Worm (Caenorhabditis elegans) whole organism, young adult: ENCODE measurements around the gene col-90.

Source experiments
- B0035.1 ChIP-seq: sonication (generic microtip); optimal IDR thresholded peaks from 2 replicates; lab custom pipeline; 2016; ENCODE audit warnings: missing genetic modification characterization, mild to moderate bottlenecking, missing compliant biosample characterization, missing genotype, missing genetic modification reagents
- F33H1.4 ChIP-seq: fragments of 200-800 bp; sonication (Bioruptor generic); IDR thresholded peaks from 2 replicates; pipeline ENCODE4 v1.3.6; 2022; ENCODE audit warnings: missing genetic modification reagents, missing genetic modification characterization, missing compliant biosample characterization
- F52B5.7 ChIP-seq: sonication (generic microtip); optimal IDR thresholded peaks from 2 replicates; lab custom pipeline; 2016; ENCODE audit warnings: mild to moderate bottlenecking, missing genetic modification characterization, missing compliant biosample characterization
- F57A8.1 ChIP-seq: fragments of 200-800 bp; sonication (Bioruptor generic); optimal IDR thresholded peaks from 2 replicates; lab custom pipeline; 2018; ENCODE audit warnings: mild to moderate bottlenecking, missing genetic modification characterization, moderate library complexity, missing compliant biosample characterization
- ZK185.1 ChIP-seq: sonication (generic microtip); optimal IDR thresholded peaks from 2 replicates; lab custom pipeline; 2016; ENCODE audit warnings: mild to moderate bottlenecking, missing genetic modification characterization, missing compliant biosample characterization; ENCODE audit not compliant: poor library complexity, severe bottlenecking
- ama-1 ChIP-seq, 3 experiments: fragments of 150-350 bp in 1 of 3; sonication (generic microtip) in 2 of 3; optimal IDR thresholded peaks; 2 replicates each; lab custom pipeline; 2014 to 2018; ENCODE audit warnings: missing biosample characterization in 2 of 3, missing genetic modification characterization in 2 of 3, missing genetic modification reagents in 2 of 3
- attf-5 ChIP-seq: fragments of 200-800 bp; sonication (Bioruptor generic); optimal IDR thresholded peaks from 2 replicates; lab custom pipeline; 2018; ENCODE audit warnings: mild to moderate bottlenecking, missing genetic modification characterization, missing compliant biosample characterization
- bed-1 ChIP-seq: fragments of 200-800 bp; sonication (Bioruptor generic); IDR thresholded peaks from 2 replicates; pipeline ENCODE4 v1.3.6; 2022; ENCODE audit warnings: missing genetic modification reagents, missing genetic modification characterization, missing compliant biosample characterization
- cebp-1 ChIP-seq, 2 experiments: fragments of 200-800 bp in 1 of 2; sonication (Bioruptor generic) in 1 of 2; sonication (generic microtip) in 1 of 2; IDR thresholded peaks in 1 of 2; optimal IDR thresholded peaks in 1 of 2; 2 replicates each; pipeline versions ENCODE4 v1.3.6 to Lab custom; 2017 to 2022; ENCODE audit warnings: missing compliant biosample characterization in 2 of 2, missing genetic modification characterization in 2 of 2, mild to moderate bottlenecking in 1 of 2, missing genetic modification reagents in 1 of 2, moderate library complexity in 1 of 2
- cebp-2 ChIP-seq: fragments of 200-800 bp; sonication (Bioruptor generic); IDR thresholded peaks from 2 replicates; pipeline ENCODE4 v1.3.6; 2022; ENCODE audit warnings: missing genetic modification characterization, missing compliant biosample characterization
- ceh-27 ChIP-seq: fragments of 200-800 bp; sonication (Bioruptor generic); optimal IDR thresholded peaks from 2 replicates; lab custom pipeline; 2018; ENCODE audit warnings: mild to moderate bottlenecking, missing genetic modification characterization, moderate library complexity, missing compliant biosample characterization
- dox-1 ChIP-seq: fragments of 200-800 bp; sonication (Bioruptor generic); IDR thresholded peaks from 2 replicates; pipeline ENCODE4 v1.3.6; 2022; ENCODE audit warnings: missing genetic modification reagents, missing genetic modification characterization, missing compliant biosample characterization
- dpl-1 ChIP-seq: fragments of 150-350 bp; optimal IDR thresholded peaks from 2 replicates; lab custom pipeline; 2014; ENCODE audit warnings: missing biosample characterization, missing genetic modification reagents, missing genetic modification characterization
- efl-1 ChIP-seq: fragments of 150-350 bp; optimal IDR thresholded peaks from 2 replicates; lab custom pipeline; 2014; ENCODE audit warnings: missing biosample characterization, missing genetic modification reagents, missing genetic modification characterization
- egrh-3 ChIP-seq: fragments of 200-800 bp; sonication (Bioruptor generic); IDR thresholded peaks from 2 replicates; pipeline ENCODE4 v1.3.6; 2022; ENCODE audit warnings: missing genetic modification reagents, missing genetic modification characterization, missing compliant biosample characterization
- fkh-3 ChIP-seq: sonication (generic microtip); optimal IDR thresholded peaks from 2 replicates; lab custom pipeline; 2016; ENCODE audit warnings: mild to moderate bottlenecking, missing genetic modification characterization, missing compliant biosample characterization
- hmg-1.2 ChIP-seq: fragments of 200-800 bp; sonication (Bioruptor generic); IDR thresholded peaks from 2 replicates; pipeline ENCODE4 v1.3.6; 2022; ENCODE audit warnings: missing genetic modification reagents, missing genetic modification characterization, missing compliant biosample characterization
- lin-35 ChIP-seq, 3 experiments: fragments of 150-350 bp in 2 of 3; sonication (generic microtip) in 1 of 3; optimal IDR thresholded peaks; 2 replicates each; lab custom pipeline; 2014 to 2018; ENCODE audit warnings: missing biosample characterization in 3 of 3, missing genetic modification characterization in 3 of 3, missing genetic modification reagents in 3 of 3
- lin-40 ChIP-seq: sonication (generic microtip); optimal IDR thresholded peaks from 2 replicates; lab custom pipeline; 2016; ENCODE audit warnings: missing genetic modification characterization, mild to moderate bottlenecking, missing compliant biosample characterization, missing genotype, missing genetic modification reagents
- lin-54 ChIP-seq: fragments of 200-800 bp; sonication (Bioruptor generic); optimal IDR thresholded peaks from 2 replicates; lab custom pipeline; 2018; ENCODE audit warnings: mild to moderate bottlenecking, missing genetic modification characterization, missing compliant biosample characterization
- madf-6 ChIP-seq: fragments of 200-800 bp; sonication (Bioruptor generic); IDR thresholded peaks from 2 replicates; pipeline ENCODE4 v1.3.6; 2022; ENCODE audit warnings: missing genetic modification reagents, missing genetic modification characterization, missing compliant biosample characterization
- mxl-1 ChIP-seq: sonication (generic microtip); optimal IDR thresholded peaks from 2 replicates; lab custom pipeline; 2016; ENCODE audit warnings: missing genetic modification characterization, missing compliant biosample characterization
- nfya-1 ChIP-seq: sonication (generic microtip); optimal IDR thresholded peaks from 2 replicates; lab custom pipeline; 2017; ENCODE audit warnings: antibody characterized with exemption, missing compliant biosample characterization, missing genetic modification characterization, borderline replicate concordance; ENCODE audit not compliant: insufficient read depth
- nhr-27 ChIP-seq: fragments of 200-800 bp; sonication (Bioruptor generic); optimal IDR thresholded peaks from 2 replicates; lab custom pipeline; 2018; ENCODE audit warnings: mild to moderate bottlenecking, missing genetic modification characterization, moderate library complexity, missing compliant biosample characterization
- nhr-80 ChIP-seq: sonication (generic microtip); optimal IDR thresholded peaks from 2 replicates; lab custom pipeline; 2016; ENCODE audit warnings: missing genetic modification characterization, missing compliant biosample characterization
- pbrm-1 ChIP-seq: fragments of 200-800 bp; sonication (Bioruptor generic); IDR thresholded peaks from 2 replicates; pipeline ENCODE4 v1.3.6; 2022; ENCODE audit warnings: missing genetic modification reagents, missing genetic modification characterization, missing compliant biosample characterization
- rec-8 ChIP-seq, 2 experiments: sonication (generic microtip); optimal IDR thresholded peaks; 2 replicates each; lab custom pipeline; 2016; ENCODE audit warnings: mild to moderate bottlenecking in 2 of 2, missing genetic modification characterization in 2 of 2, missing genetic modification reagents in 2 of 2, missing genotype in 2 of 2, missing biosample characterization in 1 of 2, missing compliant biosample characterization in 1 of 2, moderate library complexity in 1 of 2
- snpc-3.4 ChIP-seq: sonication (generic microtip); optimal IDR thresholded peaks from 2 replicates; lab custom pipeline; 2017; ENCODE audit warnings: missing genetic modification characterization, mild to moderate bottlenecking, missing compliant biosample characterization, antibody characterized with exemption, moderate library complexity, missing genotype, missing genetic modification reagents
- unc-62 ChIP-seq: fragments of 150-350 bp; optimal IDR thresholded peaks from 2 replicates; lab custom pipeline; 2014; ENCODE audit warnings: missing biosample characterization, missing genetic modification reagents, missing genetic modification characterization

col-90 gene

DNA sequence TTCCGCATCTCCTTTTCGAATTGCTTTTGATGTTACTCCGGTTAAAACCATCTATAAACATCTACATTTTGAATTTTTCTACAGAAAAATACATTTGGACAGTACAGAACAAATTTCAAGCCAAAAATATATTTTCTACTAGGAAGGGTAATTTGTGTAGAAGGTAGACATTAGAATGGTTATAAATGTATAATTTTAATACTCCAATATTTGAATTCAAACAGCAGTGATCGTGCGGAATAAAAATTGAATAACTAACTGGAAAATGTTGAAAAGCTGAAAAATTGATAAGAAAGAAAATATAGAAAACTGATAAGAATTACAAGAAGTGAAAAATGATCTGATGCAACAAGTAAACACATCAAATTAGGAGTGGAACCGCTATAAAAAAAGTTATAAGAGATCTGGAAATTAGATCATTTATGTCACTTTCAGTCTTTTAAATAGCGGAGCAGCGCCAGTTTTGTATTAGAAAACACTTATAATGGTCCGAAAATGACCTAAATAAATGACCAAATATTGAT, 1.6 kb upstream of the col-90 start, which contains the start of gene gsto-1:
Gene gsto-1 (minus strand): TSS at position 51 of the 524 bp plus-strand sequence.
- TF ChIP-seq nhr-80 (tag; lab: Kevin White, UChicago) (peak; percentile 19), B0035.1 (tag; lab: Kevin White, UChicago) (no peak)

DNA sequence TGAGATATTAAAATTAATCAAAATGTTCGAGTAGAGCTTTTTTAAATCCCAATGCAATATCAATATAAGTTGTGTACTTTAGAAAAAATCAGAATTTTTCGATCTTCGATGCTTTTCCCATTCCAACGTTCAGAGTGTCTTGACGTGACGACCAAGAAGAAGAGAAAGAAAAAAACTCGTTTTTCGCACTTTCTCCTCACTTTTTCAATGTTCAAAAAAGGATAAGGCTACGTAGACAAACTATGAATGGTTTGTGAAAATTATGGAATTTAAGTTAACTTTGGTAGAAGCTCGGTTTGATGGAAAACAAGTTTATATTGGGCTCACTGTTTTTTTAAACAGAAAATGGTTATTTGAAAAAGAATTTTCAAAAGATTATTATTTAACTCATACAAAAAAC, 961 bp upstream of the col-90 start:
- no peak for TF ChIP-seq nfya-1 (tag; lab: Kevin White, UChicago)
- no peak for TF ChIP-seq pbrm-1
- TF ChIP-seq, all 124 proteins: peak for 0

DNA sequence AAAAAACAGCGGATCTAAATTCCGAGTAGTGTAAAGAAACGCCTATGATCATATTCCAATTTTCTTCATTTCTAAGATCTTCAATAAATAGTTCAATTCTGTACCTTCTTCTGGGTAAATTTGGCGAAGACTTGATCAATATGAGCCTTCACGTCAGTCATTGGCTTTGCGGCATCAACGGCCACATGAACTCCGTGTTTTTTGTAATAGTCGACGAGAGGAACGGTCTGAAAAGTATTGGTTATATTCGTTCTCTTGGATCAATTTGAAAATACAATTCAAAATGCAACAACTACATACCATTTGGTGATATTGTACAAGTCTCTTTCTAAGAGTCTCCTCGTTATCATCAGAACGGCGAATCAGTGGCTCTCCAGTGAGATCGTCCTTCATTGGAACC, 1.8 kb downstream of the col-90 start:
- no peak for TF ChIP-seq egrh-3
- TF ChIP-seq rec-8 (tag; optimal IDR thresholded peaks at IDR 0.05; lab: Kevin White, UChicago), result no peak
- TF ChIP-seq ZK185.1 (tag; lab: Kevin White, UChicago), result no peak
- no peak for TF ChIP-seq fkh-3 (tag; lab: Kevin White, UChicago)
- TF ChIP-seq nfya-1 (tag; lab: Kevin White, UChicago), result no peak
- no peak for TF ChIP-seq lin-40 (tag; lab: Kevin White, UChicago)
- no peak for TF ChIP-seq unc-62 (GFP tag; lab: Kevin White, UChicago)
- no peak for TF ChIP-seq nhr-27 (tag; lab: Kevin White, UChicago)
- no peak for TF ChIP-seq dpl-1 (GFP tag; lab: Kevin White, UChicago)
- TF ChIP-seq attf-5 (GFP tag; lab: Kevin White, UChicago), result no peak

DNA sequence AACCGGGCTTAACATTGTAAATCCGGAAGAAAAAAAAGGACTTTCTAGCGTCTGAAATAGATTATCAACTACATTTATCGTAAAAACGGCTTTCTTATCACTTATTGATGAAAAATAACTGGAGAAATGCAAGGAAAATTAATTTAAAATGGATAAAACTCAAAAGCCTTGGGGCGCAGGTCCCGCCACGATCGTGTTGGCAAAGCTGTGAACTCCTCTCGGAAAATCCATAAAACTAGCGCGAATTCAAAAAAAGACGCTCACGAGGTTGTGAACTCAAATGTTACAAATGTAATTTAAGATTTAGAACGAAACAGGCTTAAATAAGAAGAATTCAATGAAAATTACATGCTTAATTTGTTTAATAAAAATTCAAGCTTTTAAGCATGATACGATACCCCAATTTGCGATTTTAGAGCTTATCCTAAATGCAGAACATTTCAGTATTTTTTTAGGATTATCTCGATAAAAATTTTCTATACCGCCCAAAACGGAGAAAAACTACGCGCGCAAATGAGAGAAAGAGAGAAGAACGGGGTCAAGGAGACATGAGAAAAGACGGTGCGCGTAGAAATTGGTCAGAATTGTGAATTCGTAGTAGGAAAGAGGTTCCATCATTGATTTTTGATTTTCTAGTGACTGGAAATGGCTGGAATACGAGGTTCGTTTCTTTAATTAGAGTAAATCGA, 3.6 kb downstream of the col-90 start, which contains the start of gene C29E4.15:
Gene C29E4.15 (plus strand): TSS at position 547 of the 689 bp plus-strand sequence.
- peak; percentile 44 for TF ChIP-seq efl-1 (GFP tag; lab: Kevin White, UChicago)
- TF ChIP-seq ceh-27, result no peak
- no peak for TF ChIP-seq bed-1 (GFP tag; lab: Robert Waterston, UW)
- peak; percentile 66 for TF ChIP-seq lin-54 (GFP tag; lab: Kevin White, UChicago)
- TF ChIP-seq snpc-3.4 (tag; lab: Kevin White, UChicago), result peak; percentile 38
- TF ChIP-seq ama-1 (optimal IDR thresholded peaks at IDR 0.05; lab: Kevin White, UChicago), result no peak
- TF ChIP-seq ama-1 (GFP tag; optimal IDR thresholded peaks at IDR 0.05; lab: Kevin White, UChicago), result no peak
- 0 out of 2 replicates have a peak, but pooled peaks have one; percentile 9 for TF ChIP-seq dox-1 (GFP tag; lab: Robert Waterston, UW)
- TF ChIP-seq mxl-1, result no peak
- peak; percentile 65 for TF ChIP-seq dpl-1 (GFP tag; lab: Kevin White, UChicago)
- peak in 1 of 3 experiments; percentile 88 for TF ChIP-seq lin-35 (GFP tag; optimal IDR thresholded peaks at IDR 0.05; lab: Kevin White, UChicago)
- no peak for TF ChIP-seq F52B5.7
- TF ChIP-seq F33H1.4 (GFP tag; lab: Robert Waterston, UW), result peak; percentile 63
- TF ChIP-seq cebp-2 (GFP tag; lab: Robert Waterston, UW), result no peak
- no peak for TF ChIP-seq cebp-1 (GFP tag; IDR thresholded peaks at IDR 0.05; lab: Robert Waterston, UW)
- no peak for TF ChIP-seq cebp-1 (tag; optimal IDR thresholded peaks at IDR 0.05; lab: Kevin White, UChicago)
- TF ChIP-seq madf-6, result peak; percentile 41; the same call in 1 of the 2 replicates
- TF ChIP-seq F57A8.1, result no peak
- no peak for TF ChIP-seq hmg-1.2
